Worm (Caenorhabditis elegans) whole organism, L1 larva: ENCODE results near the gene pxd-1.

ENCODE experiments used
- C04F5.9 ChIP-seq: sonication (generic microtip); optimal IDR thresholded peaks from 2 replicates; lab custom pipeline; 2016; ENCODE audit warnings: missing genetic modification characterization, missing compliant biosample characterization
- F16B12.6 ChIP-seq: fragments of 150-350 bp; optimal IDR thresholded peaks from 2 replicates; lab custom pipeline; 2014; ENCODE audit warnings: missing biosample characterization, missing genetic modification characterization
- Y116A8C.19 ChIP-seq: sonication (generic microtip); optimal IDR thresholded peaks from 2 replicates; lab custom pipeline; 2016; ENCODE audit warnings: missing compliant biosample characterization, missing genetic modification characterization, borderline replicate concordance
- alr-1 ChIP-seq: fragments of 200-800 bp; sonication (Bioruptor generic); optimal IDR thresholded peaks from 2 replicates; lab custom pipeline; 2018; ENCODE audit warnings: borderline replicate concordance, mild to moderate bottlenecking, missing genetic modification characterization, missing compliant biosample characterization
- aly-2 ChIP-seq: fragments of 150-350 bp; optimal IDR thresholded peaks from 2 replicates; lab custom pipeline; 2014; ENCODE audit warnings: missing biosample characterization, missing genetic modification characterization
- blmp-1 ChIP-seq: fragments of 150-350 bp; optimal IDR thresholded peaks from 2 replicates; lab custom pipeline; 2014; ENCODE audit warnings: missing biosample characterization, missing genetic modification characterization
- ceh-82 ChIP-seq, 3 experiments: fragments of 150-350 bp in 1 of 3; sonication (generic microtip) in 2 of 3; optimal IDR thresholded peaks; 2 replicates each; lab custom pipeline; 2014 to 2017; ENCODE audit warnings: missing biosample characterization in 3 of 3, missing genetic modification characterization in 3 of 3
- ceh-88 ChIP-seq: fragments of 200-800 bp; sonication (Bioruptor generic); IDR thresholded peaks from 2 replicates; pipeline ENCODE4 v1.3.6; 2022; ENCODE audit warnings: missing genetic modification characterization, missing compliant biosample characterization
- dpl-1 ChIP-seq, 3 experiments: fragments of 150-350 bp in 2 of 3; sonication (generic microtip) in 1 of 3; optimal IDR thresholded peaks; 2 replicates each; lab custom pipeline; 2014 to 2017; ENCODE audit warnings: missing biosample characterization in 3 of 3, missing genetic modification characterization in 3 of 3, missing genetic modification reagents in 3 of 3
- efl-1 ChIP-seq, 4 experiments: fragments of 150-350 bp; optimal IDR thresholded peaks in 3 of 4; peaks in 1 of 4; 1 replicate in 1 of 4; 2 replicates in 3 of 4; lab custom pipeline; 2014; ENCODE audit warnings: missing biosample characterization in 2 of 4, missing genetic modification characterization in 2 of 4, missing genetic modification reagents in 2 of 4
- efl-3 ChIP-seq: fragments of 200-800 bp; sonication (Bioruptor generic); optimal IDR thresholded peaks from 2 replicates; lab custom pipeline; 2018; ENCODE audit warnings: mild to moderate bottlenecking, missing genetic modification characterization, missing compliant biosample characterization
- elt-2 ChIP-seq: sonication (generic microtip); optimal IDR thresholded peaks from 2 replicates; lab custom pipeline; 2016; ENCODE audit warnings: missing genetic modification characterization, mild to moderate bottlenecking, inconsistent platforms, missing compliant biosample characterization, missing genetic modification reagents
- elt-3 ChIP-seq, 6 experiments: fragments of 150-350 bp in 1 of 6; sonication (generic microtip); optimal IDR thresholded peaks; 2 replicates each; lab custom pipeline; 2017 to 2018; ENCODE audit warnings: missing biosample characterization in 6 of 6, missing genetic modification characterization in 6 of 6, inconsistent platforms in 1 of 6
- ets-5 ChIP-seq: fragments of 200-800 bp; sonication (Bioruptor generic); IDR thresholded peaks from 2 replicates; pipeline ENCODE4 v1.3.6; 2022; ENCODE audit warnings: missing genetic modification characterization, missing compliant biosample characterization
- fkh-10 ChIP-seq: sonication (generic microtip); optimal IDR thresholded peaks from 2 replicates; lab custom pipeline; 2017; ENCODE audit warnings: missing biosample characterization, missing genetic modification reagents, missing genetic modification characterization
- hlh-17 ChIP-seq: fragments of 200-800 bp; sonication (Bioruptor generic); optimal IDR thresholded peaks from 2 replicates; lab custom pipeline; 2018; ENCODE audit warnings: missing genetic modification characterization, mild to moderate bottlenecking, missing compliant biosample characterization, moderate library complexity, borderline replicate concordance
- hlh-4 ChIP-seq: sonication (generic microtip); optimal IDR thresholded peaks from 2 replicates; lab custom pipeline; 2016; ENCODE audit warnings: mild to moderate bottlenecking, missing genetic modification characterization, missing compliant biosample characterization
- jun-1 ChIP-seq: fragments of 150-350 bp; optimal IDR thresholded peaks from 2 replicates; lab custom pipeline; 2014; ENCODE audit warnings: missing biosample characterization, missing genetic modification reagents, missing genetic modification characterization
- lin-13 ChIP-seq: fragments of 150-350 bp; optimal IDR thresholded peaks from 2 replicates; lab custom pipeline; 2014; ENCODE audit warnings: missing biosample characterization, missing genetic modification reagents, missing genetic modification characterization
- lin-14 ChIP-seq: fragments of 200-800 bp; sonication (Bioruptor generic); optimal IDR thresholded peaks from 2 replicates; lab custom pipeline; 2018; ENCODE audit warnings: mild to moderate bottlenecking, missing genetic modification characterization, moderate library complexity, missing compliant biosample characterization
- lin-35 ChIP-seq, 2 experiments: fragments of 150-350 bp; optimal IDR thresholded peaks; 2 replicates each; lab custom pipeline; 2014; ENCODE audit warnings: missing biosample characterization in 2 of 2, missing genetic modification characterization in 2 of 2, missing genetic modification reagents in 2 of 2
- lsy-2 ChIP-seq, 2 experiments: fragments of 150-350 bp; optimal IDR thresholded peaks; 2 replicates each; lab custom pipeline; 2014; ENCODE audit warnings: missing biosample characterization in 2 of 2, missing genetic modification characterization in 2 of 2
- mdl-1 ChIP-seq, 2 experiments: fragments of 150-350 bp; optimal IDR thresholded peaks; 2 replicates each; lab custom pipeline; 2014 to 2017; ENCODE audit warnings: missing biosample characterization in 2 of 2, missing genetic modification characterization in 2 of 2, inconsistent platforms in 1 of 2
- mep-1 ChIP-seq: fragments of 150-350 bp; optimal IDR thresholded peaks from 2 replicates; lab custom pipeline; 2014; ENCODE audit warnings: missing biosample characterization, missing genetic modification characterization
- nhr-11 ChIP-seq: fragments of 150-350 bp; optimal IDR thresholded peaks from 2 replicates; lab custom pipeline; 2014; ENCODE audit warnings: missing biosample characterization, missing genetic modification characterization
- nhr-20 ChIP-seq: sonication (generic microtip); optimal IDR thresholded peaks from 2 replicates; lab custom pipeline; 2016; ENCODE audit warnings: mild to moderate bottlenecking, missing genetic modification characterization, missing compliant biosample characterization
- nhr-71 ChIP-seq: sonication (generic microtip); optimal IDR thresholded peaks from 2 replicates; lab custom pipeline; 2016; ENCODE audit warnings: mild to moderate bottlenecking, missing genetic modification characterization, moderate library complexity, missing compliant biosample characterization
- nhr-77 ChIP-seq: fragments of 150-350 bp; optimal IDR thresholded peaks from 2 replicates; lab custom pipeline; 2014; ENCODE audit warnings: missing biosample characterization, missing genetic modification characterization
- nhr-85 ChIP-seq: sonication (generic microtip); peaks from one replicate; lab custom pipeline; 2016; ENCODE audit warnings: missing genetic modification characterization, inconsistent platforms, missing compliant biosample characterization
- pag-3 ChIP-seq: sonication (generic microtip); optimal IDR thresholded peaks from 2 replicates; lab custom pipeline; 2017; ENCODE audit warnings: missing genetic modification characterization, mild to moderate bottlenecking, missing compliant biosample characterization, antibody characterized with exemption, borderline replicate concordance; ENCODE audit not compliant: insufficient read depth
- rnt-1 ChIP-seq: sonication (generic microtip); optimal IDR thresholded peaks from 2 replicates; lab custom pipeline; 2016; ENCODE audit warnings: mild to moderate bottlenecking, missing genetic modification characterization, moderate library complexity, missing compliant biosample characterization
- skn-1 ChIP-seq: fragments of 150-350 bp; optimal IDR thresholded peaks from 2 replicates; lab custom pipeline; 2014; ENCODE audit warnings: missing biosample characterization, missing genetic modification characterization
- snpc-4 ChIP-seq: fragments of 150-350 bp; optimal IDR thresholded peaks from 2 replicates; lab custom pipeline; 2014; ENCODE audit warnings: missing biosample characterization, missing genetic modification characterization
- snu-23 ChIP-seq: sonication (generic microtip); optimal IDR thresholded peaks from 2 replicates; lab custom pipeline; 2016; ENCODE audit warnings: missing genetic modification characterization, missing compliant biosample characterization
- sptf-1 ChIP-seq: fragments of 150-350 bp; optimal IDR thresholded peaks from 2 replicates; lab custom pipeline; 2014; ENCODE audit warnings: missing biosample characterization, missing genetic modification characterization
- swsn-7 ChIP-seq: sonication (generic microtip); optimal IDR thresholded peaks from 2 replicates; lab custom pipeline; 2016; ENCODE audit warnings: missing genetic modification characterization, missing compliant biosample characterization
- tbx-2 ChIP-seq: sonication (generic microtip); optimal IDR thresholded peaks from 2 replicates; lab custom pipeline; 2016; ENCODE audit warnings: missing genetic modification characterization, missing compliant biosample characterization
- unc-130 ChIP-seq: fragments of 150-350 bp; optimal IDR thresholded peaks from 2 replicates; lab custom pipeline; 2017; ENCODE audit warnings: missing biosample characterization, missing genetic modification characterization, inconsistent platforms
- vab-15 ChIP-seq: sonication (generic microtip); optimal IDR thresholded peaks from 2 replicates; lab custom pipeline; 2017; ENCODE audit warnings: missing genotype, mild to moderate bottlenecking, missing genetic modification characterization, missing compliant biosample characterization
- xbp-1 ChIP-seq: sonication (generic microtip); optimal IDR thresholded peaks from 2 replicates; lab custom pipeline; 2016; ENCODE audit warnings: missing genetic modification characterization, missing compliant biosample characterization
- zag-1 ChIP-seq: fragments of 150-350 bp; optimal IDR thresholded peaks from 2 replicates; lab custom pipeline; 2014; ENCODE audit warnings: missing biosample characterization, missing genetic modification characterization
- zip-4 ChIP-seq: fragments of 200-800 bp; sonication (Bioruptor generic); optimal IDR thresholded peaks from 2 replicates; lab custom pipeline; 2018; ENCODE audit warnings: mild to moderate bottlenecking, missing genetic modification characterization, moderate library complexity, missing compliant biosample characterization
- ztf-11 ChIP-seq, 2 experiments: sonication (generic microtip); optimal IDR thresholded peaks; 2 replicates each; lab custom pipeline; 2016 to 2017; ENCODE audit warnings: missing genetic modification characterization in 2 of 2, missing biosample characterization in 1 of 2, missing compliant biosample characterization in 1 of 2

The pxd-1 gene

DNA sequence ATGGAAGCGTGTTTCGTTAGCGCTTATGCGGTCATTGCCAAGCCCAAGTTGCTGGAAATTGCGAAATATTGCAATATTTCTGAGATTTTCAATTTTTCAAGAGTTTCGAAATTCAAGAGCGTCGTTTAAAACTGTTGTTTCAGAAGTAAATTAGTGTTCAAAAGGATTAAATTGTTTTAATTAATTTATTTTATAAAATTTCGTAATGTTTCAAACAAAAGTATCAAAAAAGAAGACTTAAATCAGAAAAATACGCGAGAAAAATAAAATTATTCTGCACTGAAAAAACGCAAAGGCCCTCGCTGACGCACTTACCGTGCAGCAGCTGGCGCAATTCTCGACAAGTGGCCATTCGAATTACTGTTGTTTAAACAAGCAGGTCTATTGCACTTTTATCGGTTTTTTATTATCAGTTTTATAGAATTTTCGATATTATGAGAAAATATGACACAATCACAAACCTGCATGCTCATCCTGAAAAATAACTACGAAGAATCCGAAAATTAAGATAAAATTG, 1.8 kb upstream of the pxd-1 start, which contains the start of gene tif-1A (continued):
- TF ChIP-seq dpl-1 (GFP tag; optimal IDR thresholded peaks at IDR 0.05; lab: Kevin White, UChicago) (peak; percentile 79 to 85 (median 84)), tbx-2 (peak; percentile 82), elt-2 (tag; lab: Kevin White, UChicago) (peak; percentile 90), Y116A8C.19 (tag; lab: Kevin White, UChicago) (no peak), pag-3 (tag; lab: Kevin White, UChicago) (no peak), skn-1 (tag; lab: Kevin White, UChicago) (peak; percentile 55), zag-1 (tag; lab: Kevin White, UChicago) (no peak)

DNA sequence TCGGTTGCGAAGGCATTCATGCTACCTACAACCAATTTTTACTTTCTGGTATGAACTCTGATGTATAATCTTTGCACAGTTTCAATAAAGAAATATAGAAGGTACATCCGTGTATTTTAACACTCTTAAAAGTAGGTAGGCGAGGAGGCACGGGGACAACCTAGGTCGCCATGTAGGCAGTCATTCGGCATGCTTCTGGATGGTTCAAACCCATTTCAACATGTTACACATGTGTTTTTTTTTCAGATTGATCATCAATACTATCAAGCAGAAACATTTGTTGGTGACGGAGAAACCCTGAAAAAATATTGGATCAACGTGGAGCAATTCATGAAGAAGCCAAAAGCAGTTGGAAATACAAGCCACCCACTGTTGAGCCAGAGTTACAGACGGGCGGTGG, 1.1 kb downstream of the pxd-1 start:
- no peak for TF ChIP-seq alr-1
- no peak for TF ChIP-seq efl-1 (optimal IDR thresholded peaks at IDR 0.05; lab: Kevin White, UChicago)
- peak in 1 of 2 experiments; percentile 64 for TF ChIP-seq efl-1 (GFP tag; optimal IDR thresholded peaks at IDR 0.05 in 1 of 2; lab: Kevin White, UChicago)

DNA sequence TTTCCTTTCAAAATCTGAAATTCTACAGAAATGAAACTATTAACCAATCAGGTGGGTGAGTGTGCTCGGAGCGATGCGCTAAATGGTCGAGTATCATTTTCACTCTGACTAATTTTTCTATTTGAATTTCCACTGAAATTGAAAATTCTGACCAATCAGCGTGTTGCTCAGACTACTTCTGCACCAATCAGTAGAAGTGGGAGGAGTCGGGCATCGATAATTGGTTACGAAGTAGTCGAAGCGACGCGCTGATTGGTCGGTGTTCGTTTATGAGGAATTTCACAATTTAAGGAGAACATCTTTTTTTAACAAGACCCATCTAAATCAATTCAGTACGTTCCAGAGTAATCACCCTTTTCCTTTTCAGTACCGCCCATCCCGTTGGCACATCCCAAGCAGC, 3.2 kb downstream of the pxd-1 start:
- TF ChIP-seq ets-5 (GFP tag; lab: Robert Waterston, UW) (no peak), hlh-4 (tag; lab: Kevin White, UChicago) (no peak), F16B12.6 (tag; lab: Kevin White, UChicago) (no peak), efl-3 (GFP tag; lab: Kevin White, UChicago) (no peak), fkh-10 (GFP tag; lab: Kevin White, UChicago) (no peak), ceh-82 (tag; optimal IDR thresholded peaks at IDR 0.05; lab: Kevin White, UChicago) (no peak), blmp-1 (tag; lab: Kevin White, UChicago) (no peak), unc-130 (tag; lab: Kevin White, UChicago) (no peak), jun-1 (tag; lab: Kevin White, UChicago) (no peak), ceh-88 (no peak), aly-2 (no peak), sptf-1 (no peak), nhr-71 (tag; lab: Kevin White, UChicago) (no peak), vab-15 (tag; lab: Kevin White, UChicago) (no peak), dpl-1 (GFP tag; optimal IDR thresholded peaks at IDR 0.05; lab: Kevin White, UChicago) (no peak), snu-23 (GFP tag; lab: Kevin White, UChicago) (no peak), zip-4 (GFP tag; lab: Kevin White, UChicago) (no peak)

DNA sequence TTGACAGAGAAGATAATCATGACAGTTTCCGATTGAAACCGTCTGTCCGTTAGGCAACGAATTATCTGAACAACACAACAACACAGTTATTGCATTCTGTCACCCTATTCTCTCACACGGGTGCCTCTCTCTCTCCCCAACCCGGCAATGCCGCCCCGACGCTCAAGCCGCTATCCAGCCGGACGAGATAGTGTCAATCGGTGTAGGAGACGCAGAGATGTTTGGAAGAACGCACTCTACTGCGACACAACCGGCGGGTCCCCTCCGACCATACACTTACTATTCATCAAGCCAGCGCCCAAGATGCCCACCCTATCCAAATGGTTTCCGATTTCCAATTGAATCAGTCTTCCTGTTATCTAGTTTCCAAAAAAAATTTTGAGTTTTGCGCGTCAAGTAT, 4.2 kb downstream of the pxd-1 start:
- TF ChIP-seq xbp-1 (tag; lab: Kevin White, UChicago): peak; percentile 6
- TF ChIP-seq efl-3 (GFP tag; lab: Kevin White, UChicago): no peak
- no peak for TF ChIP-seq unc-130 (tag; lab: Kevin White, UChicago)
- peak; percentile 38 for TF ChIP-seq snu-23 (GFP tag; lab: Kevin White, UChicago)
- peak in 1 of 2 experiments; percentile 6 for TF ChIP-seq lsy-2 (tag; optimal IDR thresholded peaks at IDR 0.05; lab: Kevin White, UChicago)
- no peak for TF ChIP-seq ztf-11 (tag; optimal IDR thresholded peaks at IDR 0.05; lab: Kevin White, UChicago)
- TF ChIP-seq nhr-77 (tag; lab: Kevin White, UChicago): no peak
- TF ChIP-seq nhr-85 (tag; lab: Kevin White, UChicago): peak; percentile 65
- peak in 1 of 6 experiments; percentile 34 for TF ChIP-seq elt-3 (tag; optimal IDR thresholded peaks at IDR 0.05; lab: Kevin White, UChicago)
- TF ChIP-seq lin-13 (GFP tag; lab: Kevin White, UChicago): no peak
- TF ChIP-seq lin-14: peak; percentile 73
- TF ChIP-seq F16B12.6 (tag; lab: Kevin White, UChicago): no peak
- no peak for TF ChIP-seq C04F5.9 (tag; lab: Kevin White, UChicago)
- no peak for TF ChIP-seq mep-1 (tag; lab: Kevin White, UChicago)
- TF ChIP-seq swsn-7 (tag; lab: Kevin White, UChicago): peak; percentile 3
- TF ChIP-seq mdl-1 (tag; optimal IDR thresholded peaks at IDR 0.05; lab: Kevin White, UChicago): peak in 1 of 2 experiments; percentile 12
- peak; percentile 36 for TF ChIP-seq nhr-20 (tag; lab: Kevin White, UChicago)
- no peak for TF ChIP-seq efl-1 (optimal IDR thresholded peaks at IDR 0.05; lab: Kevin White, UChicago)
- TF ChIP-seq efl-1 (GFP tag; optimal IDR thresholded peaks at IDR 0.05 in 1 of 2; lab: Kevin White, UChicago): peak in 1 of 2 experiments; percentile 41
- no peak for TF ChIP-seq alr-1
- TF ChIP-seq ceh-82 (tag; optimal IDR thresholded peaks at IDR 0.05; lab: Kevin White, UChicago): no peak
- TF ChIP-seq lin-35 (GFP tag; optimal IDR thresholded peaks at IDR 0.05; lab: Kevin White, UChicago): peak in 1 of 2 experiments; percentile 5
- peak; percentile 24 for TF ChIP-seq rnt-1 (tag; lab: Kevin White, UChicago)
- TF ChIP-seq hlh-17 (GFP tag; lab: Kevin White, UChicago): no peak
- no peak for TF ChIP-seq snpc-4
- peak; percentile 35 for TF ChIP-seq nhr-71 (tag; lab: Kevin White, UChicago)
- TF ChIP-seq nhr-11 (tag; lab: Kevin White, UChicago): no peak
